Fruit fly (Drosophila melanogaster): Measurements from ENCODE around the gene anox.

anox gene

DNA sequence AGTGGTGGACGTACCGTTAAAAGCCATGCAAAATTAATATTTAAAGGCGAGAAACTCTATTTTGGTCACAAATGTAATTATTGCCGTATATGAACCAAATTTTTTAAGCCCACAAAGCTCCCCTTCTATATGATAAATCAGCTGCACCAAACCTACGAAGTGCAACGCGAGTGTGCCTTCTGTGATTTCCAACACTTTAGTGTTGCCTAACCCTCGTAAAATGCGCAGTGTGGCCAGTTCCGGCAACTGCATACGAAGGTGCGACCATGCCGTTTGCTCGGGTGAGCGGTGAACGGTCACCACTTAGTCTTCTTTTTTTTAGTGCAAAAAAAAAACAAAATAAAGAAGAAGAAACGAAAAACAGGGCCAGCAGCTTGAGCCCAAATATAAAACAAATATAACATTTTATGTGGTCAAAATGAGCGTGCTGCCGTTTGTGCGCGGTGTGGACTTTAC, 20.4 kb upstream of the anox start, which contains the start of the genes tty and fliI (continued):
- TF ChIP-seq Rel (GFP tag; optimal IDR thresholded peaks at IDR 0.05) (peak; percentile 15), Rel (tag; optimal IDR thresholded peaks at IDR 0.05) (peak; percentile 88), lola (GFP tag; optimal IDR thresholded peaks at IDR 0.05) (no peak), Hnf4 (GFP tag; optimal IDR thresholded peaks at IDR 0.05) (no peak), Abd-B (GFP tag; optimal IDR thresholded peaks at IDR 0.05) (no peak), Hr78 (GFP tag; optimal IDR thresholded peaks at IDR 0.05) (no peak), foxo (GFP tag; optimal IDR thresholded peaks at IDR 0.05) (peak; percentile 30 to 85), woc (GFP tag; optimal IDR thresholded peaks at IDR 0.05) (peak; percentile 80)

DNA sequence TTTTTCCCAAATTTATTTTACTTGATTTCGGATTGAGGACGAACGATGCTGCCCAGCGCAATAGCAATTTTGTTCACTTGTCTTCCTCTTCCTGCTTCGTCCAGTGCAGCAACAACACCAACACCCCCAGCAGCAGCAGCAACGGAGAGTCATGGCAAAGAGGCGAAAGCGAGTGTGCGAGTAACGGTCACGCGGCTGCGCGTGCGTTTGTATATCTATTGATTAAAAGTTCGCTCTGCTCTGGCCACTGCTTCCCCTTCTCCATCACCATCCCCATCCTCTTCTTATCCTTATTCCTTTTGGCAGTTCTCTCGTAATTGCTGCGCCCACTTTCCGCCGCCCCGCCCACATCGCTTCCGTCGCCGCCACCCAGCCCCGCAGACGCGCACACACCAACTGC, 19.1 kb upstream of the anox start:
- TF ChIP-seq h (GFP tag; optimal IDR thresholded peaks at IDR 0.05) (no peak), br (GFP tag; optimal IDR thresholded peaks at IDR 0.05) (no peak), Abd-B (GFP tag; optimal IDR thresholded peaks at IDR 0.05) (no peak), sv (GFP tag; optimal IDR thresholded peaks at IDR 0.05) (no peak), tai (GFP tag; optimal IDR thresholded peaks at IDR 0.05) (no peak), Dfd (GFP tag; optimal IDR thresholded peaks at IDR 0.05) (no peak), pan (optimal IDR thresholded peaks at IDR 0.05) (no peak), GATAd (GFP tag; optimal IDR thresholded peaks at IDR 0.05) (no peak), Myc (optimal IDR thresholded peaks at IDR 0.05) (no peak), psq (GFP tag; optimal IDR thresholded peaks at IDR 0.05) (no peak), fru (GFP tag; optimal IDR thresholded peaks at IDR 0.05) (no peak), Hr83 (GFP tag; optimal IDR thresholded peaks at IDR 0.05; ENCODE audit: poor library complexity, severe bottlenecking) (no peak)

DNA sequence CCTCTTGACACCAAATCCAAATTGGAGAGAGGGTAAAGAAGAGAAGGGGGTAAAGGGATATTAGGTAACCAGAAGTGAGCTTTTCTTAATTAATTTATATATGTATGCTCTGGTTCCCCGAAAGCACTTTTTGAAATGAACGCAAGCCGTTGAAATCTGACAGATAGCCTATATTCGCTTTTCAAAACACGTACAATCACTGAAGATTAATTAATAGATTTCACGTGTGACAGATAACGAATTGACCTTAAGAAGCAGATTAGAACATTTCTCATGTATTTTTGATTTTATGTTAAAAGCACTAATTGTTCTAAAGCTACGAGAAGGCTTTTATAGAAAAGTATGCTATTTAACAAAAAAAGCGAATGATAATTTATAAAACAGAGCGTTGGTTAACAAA, 18.0 kb upstream of the anox start:
- TF ChIP-seq Jra (GFP tag; optimal IDR thresholded peaks at IDR 0.05) (no peak), jim (GFP tag; optimal IDR thresholded peaks at IDR 0.05) (no peak), rgr (GFP tag; optimal IDR thresholded peaks at IDR 0.05) (no peak), sage (GFP tag; optimal IDR thresholded peaks at IDR 0.05) (no peak), pan (optimal IDR thresholded peaks at IDR 0.05) (no peak), br (GFP tag; optimal IDR thresholded peaks at IDR 0.05) (no peak), Sp1 (GFP tag; optimal IDR thresholded peaks at IDR 0.05) (no peak), Mio (GFP tag; optimal IDR thresholded peaks at IDR 0.05) (no peak), Abd-B (GFP tag; optimal IDR thresholded peaks at IDR 0.05) (no peak), dl (GFP tag; optimal IDR thresholded peaks at IDR 0.05; ENCODE audit: insufficient read depth in 1 of 2, partially characterized antibody in 2 of 2) (no peak), HLH106 (tag; optimal IDR thresholded peaks at IDR 0.05) (no peak), foxo (GFP tag; optimal IDR thresholded peaks at IDR 0.05) (no peak), brk (GFP tag; optimal IDR thresholded peaks at IDR 0.05) (no peak), Myc (optimal IDR thresholded peaks at IDR 0.05) (no peak), CG32264 (GFP tag; optimal IDR thresholded peaks at IDR 0.05) (no peak), lola (GFP tag; optimal IDR thresholded peaks at IDR 0.05) (no peak), CrebA (GFP tag; optimal IDR thresholded peaks at IDR 0.05; ENCODE audit: borderline replicate concordance) (no peak), sv (GFP tag; optimal IDR thresholded peaks at IDR 0.05) (no peak)

DNA sequence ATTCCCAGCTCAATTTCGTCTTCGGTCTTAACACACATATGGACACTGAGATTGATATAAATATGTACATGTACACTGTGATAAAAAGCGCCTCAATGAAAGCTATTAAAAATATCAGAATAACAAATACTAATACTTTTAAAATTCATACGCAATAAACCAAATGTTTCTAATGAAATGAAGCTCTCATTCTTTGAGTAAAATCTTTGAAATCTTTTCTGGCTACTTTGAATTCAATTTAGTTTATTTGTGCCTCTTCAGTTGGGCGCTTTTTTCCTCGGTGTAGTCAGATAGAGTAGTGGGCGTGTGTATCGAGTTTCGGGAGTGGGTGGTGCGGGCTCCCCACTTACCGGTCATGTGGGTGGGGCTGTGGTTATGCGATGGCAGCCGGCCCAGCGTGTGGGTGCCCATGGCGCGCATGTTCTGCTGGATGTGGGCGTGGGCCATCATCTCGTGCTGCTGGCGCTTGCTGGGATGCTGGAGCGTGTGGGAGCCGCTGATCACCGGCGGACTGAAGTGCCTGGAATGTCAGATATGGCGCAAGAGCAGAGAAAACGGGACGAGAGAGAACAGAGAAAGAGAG, 15.5 kb upstream of the anox start:
- TF ChIP-seq br (GFP tag; optimal IDR thresholded peaks at IDR 0.05) (no peak), jim (GFP tag; optimal IDR thresholded peaks at IDR 0.05) (no peak), ey (GFP tag; optimal IDR thresholded peaks at IDR 0.05) (no peak), Rel (GFP tag; optimal IDR thresholded peaks at IDR 0.05) (no peak), Rel (tag; optimal IDR thresholded peaks at IDR 0.05) (no peak), tai (GFP tag; optimal IDR thresholded peaks at IDR 0.05) (no peak), sage (GFP tag; optimal IDR thresholded peaks at IDR 0.05) (no peak), woc (GFP tag; optimal IDR thresholded peaks at IDR 0.05) (no peak), foxo (GFP tag; optimal IDR thresholded peaks at IDR 0.05) (no peak), Sp1 (GFP tag; optimal IDR thresholded peaks at IDR 0.05) (no peak), Myc (optimal IDR thresholded peaks at IDR 0.05) (no peak), sv (GFP tag; optimal IDR thresholded peaks at IDR 0.05) (no peak), dsf (GFP tag; optimal IDR thresholded peaks at IDR 0.05; ENCODE audit: borderline replicate concordance) (no peak)

DNA sequence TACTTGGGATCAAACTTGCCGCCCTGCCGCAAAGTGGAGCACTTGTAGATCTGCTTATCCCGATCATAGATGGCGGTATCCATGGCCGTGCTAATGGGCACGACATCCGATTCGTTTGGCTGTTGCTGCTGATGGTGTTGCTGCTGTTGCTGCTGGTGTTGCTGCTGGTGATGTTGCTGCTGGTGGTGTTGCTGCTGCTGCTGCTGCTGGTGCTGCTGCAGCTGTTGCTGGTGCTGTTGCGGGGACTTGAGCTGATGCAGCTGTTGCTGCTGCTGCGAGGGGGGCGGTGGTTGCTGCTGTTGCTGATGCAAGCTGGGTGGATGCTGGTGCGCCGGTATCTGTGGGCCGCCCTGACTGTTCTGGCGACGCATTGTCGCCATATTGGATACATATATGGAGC, 14.0 kb upstream of the anox start:
- TF ChIP-seq Dfd (GFP tag; optimal IDR thresholded peaks at IDR 0.05), result peak; percentile 93
- TF ChIP-seq N (GFP tag; optimal IDR thresholded peaks at IDR 0.05), result no peak
- TF ChIP-seq OdsH (GFP tag; optimal IDR thresholded peaks at IDR 0.05), result no peak
